Worm (Caenorhabditis elegans) whole organism, mixed stage, embryonic: ENCODE data around the gene F55B11.3.

Experiments
- M03D4.4 ChIP-seq: sonication (generic microtip); optimal IDR thresholded peaks from 2 replicates; lab custom pipeline; 2017; ENCODE audit warnings: mild to moderate bottlenecking, missing genetic modification characterization, missing compliant biosample characterization
- bed-3 ChIP-seq: fragments of 200-800 bp; sonication (Bioruptor generic); optimal IDR thresholded peaks from 3 replicates; lab custom pipeline; 2018; ENCODE audit warnings: mild to moderate bottlenecking, missing genetic modification characterization, moderate library complexity, missing compliant biosample characterization
- blmp-1 ChIP-seq: fragments of 150-350 bp; optimal IDR thresholded peaks from 2 replicates; lab custom pipeline; 2014; ENCODE audit warnings: missing biosample characterization, missing genetic modification characterization
- ceh-39 ChIP-seq: fragments of 150-350 bp; optimal IDR thresholded peaks from 2 replicates; lab custom pipeline; 2014; ENCODE audit warnings: missing biosample characterization, missing genetic modification characterization
- ceh-43 ChIP-seq: fragments of 200-800 bp; sonication (Bioruptor generic); optimal IDR thresholded peaks from 2 replicates; lab custom pipeline; 2018; ENCODE audit warnings: mild to moderate bottlenecking, missing genetic modification characterization, moderate library complexity, missing compliant biosample characterization
- ces-1 ChIP-seq: fragments of 150-350 bp; optimal IDR thresholded peaks from 2 replicates; lab custom pipeline; 2014; ENCODE audit warnings: missing biosample characterization, missing genetic modification reagents, missing genetic modification characterization
- cnd-1 ChIP-seq: fragments of 200-800 bp; sonication (Bioruptor generic); optimal IDR thresholded peaks from 2 replicates; lab custom pipeline; 2018; ENCODE audit warnings: mild to moderate bottlenecking, missing genetic modification characterization, missing compliant biosample characterization
- drap-1 ChIP-seq: fragments of 200-800 bp; sonication (Bioruptor generic); optimal IDR thresholded peaks from 3 replicates; lab custom pipeline; 2018; ENCODE audit warnings: mild to moderate bottlenecking, missing genetic modification characterization, missing compliant biosample characterization
- elt-1 ChIP-seq: sonication (generic microtip); optimal IDR thresholded peaks from 2 replicates; lab custom pipeline; 2017; ENCODE audit warnings: missing genetic modification characterization, mild to moderate bottlenecking, missing compliant biosample characterization, antibody characterized with exemption, moderate library complexity, borderline replicate concordance; ENCODE audit not compliant: insufficient read depth
- elt-3 ChIP-seq: fragments of 150-350 bp; optimal IDR thresholded peaks from 2 replicates; lab custom pipeline; 2014; ENCODE audit warnings: missing biosample characterization, missing genetic modification characterization
- flh-1 ChIP-seq: fragments of 200-800 bp; sonication (Bioruptor generic); optimal IDR thresholded peaks from 2 replicates; lab custom pipeline; 2018; ENCODE audit warnings: mild to moderate bottlenecking, missing genetic modification characterization, moderate library complexity, missing compliant biosample characterization
- ham-2 ChIP-seq: fragments of 200-800 bp; sonication (Bioruptor generic); optimal IDR thresholded peaks from 2 replicates; lab custom pipeline; 2018; ENCODE audit warnings: mild to moderate bottlenecking, missing genetic modification characterization, missing compliant biosample characterization
- hlh-1 ChIP-seq: fragments of 150-350 bp; optimal IDR thresholded peaks from 2 replicates; lab custom pipeline; 2014; ENCODE audit warnings: missing biosample characterization, missing genetic modification reagents, missing genetic modification characterization
- lin-13 ChIP-seq: fragments of 150-350 bp; optimal IDR thresholded peaks from 2 replicates; lab custom pipeline; 2014; ENCODE audit warnings: missing biosample characterization, missing genetic modification characterization
- lin-32 ChIP-seq: fragments of 200-800 bp; sonication (Bioruptor generic); optimal IDR thresholded peaks from 2 replicates; lab custom pipeline; 2018; ENCODE audit warnings: mild to moderate bottlenecking, missing genetic modification characterization, missing compliant biosample characterization
- lsy-2 ChIP-seq: fragments of 150-350 bp; optimal IDR thresholded peaks from 2 replicates; lab custom pipeline; 2014; ENCODE audit warnings: missing biosample characterization, missing genetic modification characterization
- mep-1 ChIP-seq: fragments of 150-350 bp; optimal IDR thresholded peaks from 2 replicates; lab custom pipeline; 2017; ENCODE audit warnings: missing biosample characterization, missing genetic modification reagents, missing genetic modification characterization, inconsistent platforms
- mls-2 ChIP-seq: sonication (generic microtip); optimal IDR thresholded peaks from 2 replicates; lab custom pipeline; 2016; ENCODE audit warnings: mild to moderate bottlenecking, missing genetic modification characterization, moderate library complexity, missing compliant biosample characterization
- nhr-2 ChIP-seq: fragments of 150-350 bp; optimal IDR thresholded peaks from 2 replicates; lab custom pipeline; 2014; ENCODE audit warnings: missing biosample characterization, missing genetic modification characterization
- nhr-237 ChIP-seq: fragments of 150-350 bp; optimal IDR thresholded peaks from 2 replicates; lab custom pipeline; 2014; ENCODE audit warnings: missing biosample characterization, missing genetic modification characterization
- nhr-76 ChIP-seq: sonication (generic microtip); optimal IDR thresholded peaks from 2 replicates; lab custom pipeline; 2017; ENCODE audit warnings: missing biosample characterization, missing genetic modification characterization
- pha-4 ChIP-seq: fragments of 150-350 bp; optimal IDR thresholded peaks from 2 replicates; lab custom pipeline; 2018; ENCODE audit warnings: missing biosample characterization, missing genetic modification reagents, missing genetic modification characterization
- sem-2 ChIP-seq: fragments of 200-800 bp; sonication (Bioruptor generic); optimal IDR thresholded peaks from 2 replicates; lab custom pipeline; 2018; ENCODE audit warnings: mild to moderate bottlenecking, missing genetic modification characterization, missing compliant biosample characterization
- snpc-4 ChIP-seq: fragments of 150-350 bp; optimal IDR thresholded peaks from 2 replicates; lab custom pipeline; 2014; ENCODE audit warnings: missing biosample characterization, missing genetic modification characterization
- sptf-1 ChIP-seq: sonication (generic microtip); optimal IDR thresholded peaks from 2 replicates; lab custom pipeline; 2017; ENCODE audit warnings: mild to moderate bottlenecking, missing genetic modification characterization, moderate library complexity, missing compliant biosample characterization
- tbx-8 ChIP-seq: fragments of 200-800 bp; sonication (Bioruptor generic); optimal IDR thresholded peaks from 2 replicates; lab custom pipeline; 2018; ENCODE audit warnings: mild to moderate bottlenecking, missing genetic modification characterization, moderate library complexity, missing compliant biosample characterization
- unc-120 ChIP-seq: sonication (generic microtip); optimal IDR thresholded peaks from 2 replicates; lab custom pipeline; 2017; ENCODE audit warnings: missing genetic modification characterization, missing compliant biosample characterization; ENCODE audit not compliant: poor library complexity, severe bottlenecking
- unc-62 ChIP-seq: fragments of 150-350 bp; optimal IDR thresholded peaks from 2 replicates; lab custom pipeline; 2014; ENCODE audit warnings: missing biosample characterization, missing genetic modification reagents, missing genetic modification characterization
- zip-8 ChIP-seq: fragments of 150-350 bp; optimal IDR thresholded peaks from 2 replicates; lab custom pipeline; 2014; ENCODE audit warnings: missing biosample characterization, missing genetic modification characterization
- ztf-11 ChIP-seq: fragments of 150-350 bp; optimal IDR thresholded peaks from 2 replicates; lab custom pipeline; 2014; ENCODE audit warnings: missing biosample characterization, missing genetic modification characterization

F55B11.3 gene

ce11 chrIV:14385140-14385539 is 39.4 kb upstream of the F55B11.3 start:
- TF ChIP-seq flh-1 (no peak), blmp-1 (peak; percentile 28)

- TF ChIP-seq snpc-4 (tag; lab: Kevin White, UChicago), result no peak
- no peak for TF ChIP-seq hlh-1 (tag; lab: Kevin White, UChicago)
- TF ChIP-seq nhr-76, result no peak
- TF ChIP-seq ceh-39, result no peak
- no peak for TF ChIP-seq zip-8
- TF ChIP-seq lin-32 (GFP tag; lab: Kevin White, UChicago), result no peak
- TF ChIP-seq mls-2 (tag; lab: Kevin White, UChicago), result no peak
- no peak for TF ChIP-seq lsy-2 (tag; lab: Kevin White, UChicago)
- no peak for TF ChIP-seq cnd-1 (tag; lab: Kevin White, UChicago)
- TF ChIP-seq elt-1 (tag; lab: Kevin White, UChicago), result no peak
- TF ChIP-seq lin-13 (tag; lab: Kevin White, UChicago), result no peak
- TF ChIP-seq bed-3 (GFP tag; lab: Kevin White, UChicago), result no peak
- no peak for TF ChIP-seq mep-1
- no peak for TF ChIP-seq drap-1 (GFP tag; lab: Kevin White, UChicago)
- TF ChIP-seq tbx-8 (GFP tag; lab: Kevin White, UChicago), result no peak
- TF ChIP-seq pha-4 (tag; lab: Kevin White, UChicago), result no peak
- no peak for TF ChIP-seq nhr-237 (tag; lab: Kevin White, UChicago)
These were observed 36.5 kb upstream of the F55B11.3 start for ce11 chrIV:14387766-14388553.

- TF ChIP-seq unc-120 (no peak), elt-3 (tag; lab: Kevin White, UChicago) (no peak), lsy-2 (tag; lab: Kevin White, UChicago) (no peak), ces-1 (GFP tag; lab: Kevin White, UChicago) (no peak), ztf-11 (tag; lab: Kevin White, UChicago) (no peak), mls-2 (tag; lab: Kevin White, UChicago) (no peak), pha-4 (tag; lab: Kevin White, UChicago) (no peak), M03D4.4 (tag; lab: Kevin White, UChicago) (no peak), sptf-1 (no peak), lin-32 (GFP tag; lab: Kevin White, UChicago) (no peak), tbx-8 (GFP tag; lab: Kevin White, UChicago) (no peak), nhr-76 (no peak), elt-1 (tag; lab: Kevin White, UChicago) (no peak), cnd-1 (tag; lab: Kevin White, UChicago) (no peak), lin-13 (tag; lab: Kevin White, UChicago) (no peak)
These were observed 35.4 kb upstream of the F55B11.3 start for ce11 chrIV:14389070-14389469.

ce11 chrIV:14390023-14390614 is 34.4 kb upstream of the F55B11.3 start:
- peak; percentile 45 for TF ChIP-seq elt-1 (tag; lab: Kevin White, UChicago)
- TF ChIP-seq ceh-43 (GFP tag; lab: Kevin White, UChicago), result no peak
- no peak for TF ChIP-seq snpc-4 (tag; lab: Kevin White, UChicago)
- TF ChIP-seq blmp-1, result peak; percentile 16
- no peak for TF ChIP-seq zip-8
- no peak for TF ChIP-seq drap-1 (GFP tag; lab: Kevin White, UChicago)
- no peak for TF ChIP-seq flh-1
- no peak for TF ChIP-seq nhr-237 (tag; lab: Kevin White, UChicago)
- no peak for TF ChIP-seq cnd-1 (tag; lab: Kevin White, UChicago)
- no peak for TF ChIP-seq lin-32 (GFP tag; lab: Kevin White, UChicago)
- no peak for TF ChIP-seq unc-62 (GFP tag; lab: Kevin White, UChicago)
- no peak for TF ChIP-seq hlh-1 (tag; lab: Kevin White, UChicago)
- TF ChIP-seq elt-3 (tag; lab: Kevin White, UChicago), result no peak
- peak; percentile 87 for TF ChIP-seq ham-2 (GFP tag; lab: Kevin White, UChicago)
- no peak for TF ChIP-seq lsy-2 (tag; lab: Kevin White, UChicago)
- TF ChIP-seq nhr-76, result no peak

ce11 chrIV:14391268-14391667 is 33.2 kb upstream of the F55B11.3 start:
- TF ChIP-seq mls-2 (tag; lab: Kevin White, UChicago) (no peak), sem-2 (GFP tag; lab: Kevin White, UChicago) (no peak), ztf-11 (tag; lab: Kevin White, UChicago) (no peak), mep-1 (no peak), nhr-2 (no peak), elt-1 (tag; lab: Kevin White, UChicago) (no peak), lsy-2 (tag; lab: Kevin White, UChicago) (no peak), snpc-4 (tag; lab: Kevin White, UChicago) (no peak), ces-1 (GFP tag; lab: Kevin White, UChicago) (no peak), elt-3 (tag; lab: Kevin White, UChicago) (no peak), sptf-1 (no peak), nhr-76 (no peak), lin-13 (tag; lab: Kevin White, UChicago) (no peak)
